Fruit fly (Drosophila melanogaster) whole organism, embryonic: ENCODE data around the gene CG13671.

ENCODE experiments used
- ATbp ChIP-seq: fragments of 200-800 bp; sonication (Bioruptor generic); optimal IDR thresholded peaks from 2 replicates; lab custom pipeline; 2017; ENCODE audit warnings: missing biosample characterization, mild to moderate bottlenecking, missing genetic modification characterization, missing genetic modification reagents
- Atf-2 ChIP-seq: fragments of 200-800 bp; sonication (Bioruptor generic); optimal IDR thresholded peaks from 2 replicates; lab custom pipeline; 2016; ENCODE audit warnings: missing biosample characterization, missing genetic modification characterization
- B-H1 ChIP-seq: fragments of 200-800 bp; sonication (Bioruptor generic); IDR thresholded peaks from 3 replicates; pipeline ENCODE4 v1.3.6; 2022; ENCODE audit warnings: missing biosample characterization, missing genetic modification characterization
- Bteb2 ChIP-seq: fragments of 200-800 bp; sonication (Bioruptor generic); optimal IDR thresholded peaks from 2 replicates; lab custom pipeline; 2016; ENCODE audit warnings: missing biosample characterization, missing genetic modification characterization
- C15 ChIP-seq: fragments of 200-800 bp; sonication (Bioruptor generic); IDR thresholded peaks from 3 replicates; pipeline ENCODE4 v1.3.6; 2022; ENCODE audit warnings: missing biosample characterization, missing genetic modification characterization
- CG10654 ChIP-seq: fragments of 200-800 bp; sonication (Bioruptor generic); optimal IDR thresholded peaks from 2 replicates; lab custom pipeline; 2016; ENCODE audit warnings: missing biosample characterization, missing genetic modification characterization
- CG12155 ChIP-seq: fragments of 200-800 bp; sonication (Bioruptor generic); optimal IDR thresholded peaks from 3 replicates; lab custom pipeline; 2016; ENCODE audit warnings: missing biosample characterization, missing genetic modification characterization
- CG12299 ChIP-seq: fragments of 200-800 bp; sonication (Bioruptor generic); optimal IDR thresholded peaks from 2 replicates; lab custom pipeline; 2018; ENCODE audit warnings: missing biosample characterization, mild to moderate bottlenecking, missing genetic modification characterization
- CG1233 ChIP-seq: fragments of 200-800 bp; sonication (Bioruptor generic); optimal IDR thresholded peaks from 4 replicates; lab custom pipeline; 2018; ENCODE audit warnings: missing biosample characterization, mild to moderate bottlenecking, missing genetic modification characterization
- CG13287 ChIP-seq: fragments of 200-800 bp; sonication (Bioruptor generic); IDR thresholded peaks from 2 replicates; pipeline ENCODE4 v1.3.6; 2022; ENCODE audit warnings: missing biosample characterization, missing genetic modification characterization; ENCODE audit not compliant: partially characterized antibody
- CG14710 ChIP-seq: fragments of 200-800 bp; sonication (Bioruptor generic); optimal IDR thresholded peaks from 3 replicates; lab custom pipeline; 2019; ENCODE audit warnings: missing biosample characterization, mild to moderate bottlenecking, missing genetic modification characterization, moderate library complexity
- CG17612 ChIP-seq: fragments of 200-800 bp; sonication (Bioruptor generic); IDR thresholded peaks from 2 replicates; pipeline ENCODE4 v1.3.6; 2022; ENCODE audit warnings: missing biosample characterization, missing genetic modification characterization
- CG18011 ChIP-seq: fragments of 200-800 bp; sonication (Bioruptor generic); optimal IDR thresholded peaks from 2 replicates; lab custom pipeline; 2017; ENCODE audit warnings: missing biosample characterization, missing genetic modification characterization, mild to moderate bottlenecking, moderate library complexity, missing genotype
- CG1832 ChIP-seq: fragments of 200-800 bp; sonication (Bioruptor generic); optimal IDR thresholded peaks from 2 replicates; lab custom pipeline; 2017; ENCODE audit warnings: missing biosample characterization, mild to moderate bottlenecking, missing genetic modification characterization, inconsistent platforms
- CG30431 ChIP-seq: fragments of 200-800 bp; sonication (Bioruptor generic); optimal IDR thresholded peaks from 2 replicates; lab custom pipeline; 2017; ENCODE audit warnings: missing biosample characterization, missing genetic modification characterization
- CG31365 ChIP-seq: fragments of 200-800 bp; sonication (Bioruptor generic); optimal IDR thresholded peaks from 2 replicates; lab custom pipeline; 2018; ENCODE audit warnings: missing biosample characterization, mild to moderate bottlenecking, missing genetic modification characterization
- CG3281 ChIP-seq: fragments of 200-800 bp; sonication (Bioruptor generic); optimal IDR thresholded peaks from 3 replicates; lab custom pipeline; 2017; ENCODE audit warnings: missing biosample characterization, mild to moderate bottlenecking, missing genetic modification characterization
- CG3726 ChIP-seq: fragments of 200-800 bp; sonication (Bioruptor generic); IDR thresholded peaks from 3 replicates; pipeline ENCODE4, ENCODE4 v1.3.6; 2022; ENCODE audit warnings: missing biosample characterization, missing genetic modification characterization
- CG4328 ChIP-seq: fragments of 200-800 bp; sonication (Bioruptor generic); optimal IDR thresholded peaks from 3 replicates; lab custom pipeline; 2017; ENCODE audit warnings: missing biosample characterization, missing genetic modification reagents, missing genetic modification characterization
- CG7839 ChIP-seq: fragments of 200-800 bp; sonication (Bioruptor generic); optimal IDR thresholded peaks from 3 replicates; lab custom pipeline; 2018; ENCODE audit warnings: missing biosample characterization, mild to moderate bottlenecking, missing genetic modification characterization, moderate library complexity
- CG7963 ChIP-seq: fragments of 200-800 bp; sonication (Bioruptor generic); IDR thresholded peaks from 3 replicates; pipeline ENCODE4 v1.3.6; 2022; ENCODE audit warnings: missing biosample characterization, missing genetic modification characterization; ENCODE audit not compliant: partially characterized antibody
- CkIIα-i1 ChIP-seq: fragments of 200-800 bp; sonication (Bioruptor generic); IDR thresholded peaks from 2 replicates; pipeline ENCODE4 v1.3.6; 2022; ENCODE audit warnings: missing biosample characterization, missing genetic modification characterization
- GATAe ChIP-seq: fragments of 200-800 bp; sonication (Bioruptor generic); conservative IDR thresholded peaks from 2 replicates; pipeline ENCODE4 v1.3.6; 2022; ENCODE audit warnings: missing biosample characterization, missing genetic modification characterization
- HHEX ChIP-seq: fragments of 200-800 bp; sonication (Bioruptor generic); optimal IDR thresholded peaks from 3 replicates; lab custom pipeline; 2017; ENCODE audit warnings: missing biosample characterization, mild to moderate bottlenecking, missing genetic modification characterization, missing genetic modification reagents
- MBD-R2 ChIP-seq: fragments of 200-800 bp; sonication (Bioruptor generic); IDR thresholded peaks from 2 replicates; pipeline ENCODE4 v1.3.6; 2022; ENCODE audit warnings: missing biosample characterization, missing genetic modification characterization
- Nf-YA ChIP-seq: fragments of 200-800 bp; sonication (Bioruptor generic); IDR thresholded peaks from 2 replicates; pipeline ENCODE4 v1.3.6; 2022; ENCODE audit warnings: missing biosample characterization, missing genetic modification characterization
- Oaz ChIP-seq: fragments of 200-800 bp; sonication (Bioruptor generic); IDR thresholded peaks from 2 replicates; pipeline ENCODE4 v1.3.6; 2022; ENCODE audit warnings: missing biosample characterization, missing genetic modification characterization
- Xbp1 ChIP-seq: fragments of 200-800 bp; sonication (Bioruptor generic); optimal IDR thresholded peaks from 3 replicates; lab custom pipeline; 2016; ENCODE audit warnings: missing biosample characterization, mild to moderate bottlenecking, missing genetic modification characterization
- ara ChIP-seq: fragments of 200-800 bp; sonication (Bioruptor generic); IDR thresholded peaks from 2 replicates; pipeline ENCODE4 v1.3.6; 2022; ENCODE audit warnings: missing biosample characterization, missing genetic modification characterization
- az2 ChIP-seq: fragments of 200-800 bp; sonication (Bioruptor generic); optimal IDR thresholded peaks from 3 replicates; lab custom pipeline; 2016; ENCODE audit warnings: missing biosample characterization, missing genetic modification characterization
- chinmo ChIP-seq: fragments of 200-800 bp; sonication (Bioruptor generic); IDR thresholded peaks from 4 replicates; pipeline ENCODE4 v1.3.6; 2022; ENCODE audit warnings: missing biosample characterization, missing genetic modification characterization; ENCODE audit not compliant: partially characterized antibody
- chm ChIP-seq: fragments of 200-800 bp; sonication (Bioruptor generic); IDR thresholded peaks from 2 replicates; pipeline ENCODE4 v1.3.6; 2022; ENCODE audit warnings: missing biosample characterization, missing genetic modification characterization
- fd96Cb ChIP-seq: fragments of 200-800 bp; sonication (Bioruptor generic); optimal IDR thresholded peaks from 2 replicates; lab custom pipeline; 2018; ENCODE audit warnings: missing biosample characterization, mild to moderate bottlenecking, missing genetic modification characterization, moderate library complexity
- gcm ChIP-seq: fragments of 200-800 bp; sonication (Bioruptor generic); optimal IDR thresholded peaks from 2 replicates; lab custom pipeline; 2019; ENCODE audit warnings: missing biosample characterization, mild to moderate bottlenecking, missing genetic modification characterization, moderate library complexity
- gcm2 ChIP-seq: fragments of 200-800 bp; sonication (Bioruptor generic); optimal IDR thresholded peaks from 2 replicates; lab custom pipeline; 2016; ENCODE audit warnings: missing biosample characterization, missing genetic modification characterization
- hbn ChIP-seq: fragments of 200-800 bp; sonication (Bioruptor generic); IDR thresholded peaks from 2 replicates; pipeline ENCODE4 v1.3.6; 2022; ENCODE audit warnings: missing biosample characterization, missing genetic modification characterization; ENCODE audit not compliant: partially characterized antibody
- lilli ChIP-seq: fragments of 200-800 bp; sonication (Bioruptor generic); optimal IDR thresholded peaks from 3 replicates; lab custom pipeline; 2016; ENCODE audit warnings: missing biosample characterization, missing genetic modification characterization
- lola ChIP-seq, 3 experiments: fragments of >200 bp in 2 of 3; fragments of 200-800 bp in 1 of 3; sonication (Bioruptor generic) in 1 of 3; optimal IDR thresholded peaks; 2 replicates each; lab custom pipeline; 2017 to 2019; ENCODE audit warnings: missing biosample characterization in 3 of 3, missing genetic modification characterization in 3 of 3, mild to moderate bottlenecking in 1 of 3, moderate library complexity in 1 of 3
- prd ChIP-seq, 3 experiments: fragments of >200 bp in 2 of 3; fragments of 200-800 bp in 1 of 3; sonication (Bioruptor generic) in 1 of 3; optimal IDR thresholded peaks in 2 of 3; IDR thresholded peaks in 1 of 3; 2 replicates in 2 of 3; 3 replicates in 1 of 3; pipeline versions ENCODE4 v1.3.6 to Lab custom; 2017 to 2022; ENCODE audit warnings: missing biosample characterization in 1 of 3, missing genetic modification characterization in 1 of 3
- slou ChIP-seq: fragments of 200-800 bp; sonication (Bioruptor generic); optimal IDR thresholded peaks from 3 replicates; lab custom pipeline; 2016; ENCODE audit warnings: missing biosample characterization, missing genetic modification characterization
- sob ChIP-seq: fragments of 200-800 bp; sonication (Bioruptor generic); IDR thresholded peaks from 2 replicates; pipeline ENCODE4 v1.3.6; 2022; ENCODE audit warnings: missing biosample characterization, missing genetic modification characterization
- sr ChIP-seq: fragments of 200-800 bp; sonication (Bioruptor generic); IDR thresholded peaks from 3 replicates; pipeline ENCODE4 v1.3.6; 2022; ENCODE audit warnings: missing biosample characterization, missing genetic modification characterization
- stc ChIP-seq: fragments of 200-800 bp; sonication (Bioruptor generic); IDR thresholded peaks from 2 replicates; pipeline ENCODE4 v1.3.6; 2022; ENCODE audit warnings: missing biosample characterization, missing genetic modification characterization
- tgo ChIP-seq: fragments of 200-800 bp; sonication (Bioruptor generic); IDR thresholded peaks from 3 replicates; pipeline ENCODE4 v1.3.6; 2022; ENCODE audit warnings: missing biosample characterization, missing genetic modification characterization
- tin ChIP-seq: fragments of 200-800 bp; sonication (Bioruptor generic); optimal IDR thresholded peaks from 3 replicates; lab custom pipeline; 2016; ENCODE audit warnings: missing biosample characterization, missing genetic modification characterization
- twi ChIP-seq: fragments of 200-800 bp; optimal IDR thresholded peaks from 2 replicates; lab custom pipeline; 2019; ENCODE audit warnings: missing biosample characterization, mild to moderate bottlenecking, missing genetic modification characterization, moderate library complexity
- yki ChIP-seq: fragments of >200 bp; optimal IDR thresholded peaks from 3 replicates; lab custom pipeline; 2018
- zen2 ChIP-seq: fragments of 200-800 bp; sonication (Bioruptor generic); IDR thresholded peaks from 3 replicates; pipeline ENCODE4 v1.3.6; 2022; ENCODE audit warnings: missing biosample characterization, missing genetic modification characterization; ENCODE audit not compliant: partially characterized antibody

The CG13671 gene

dm6 chr3L:8340264-8341095 lies 40.6 kb downstream of the CG13671 start, which contains the start of the genes Prim1 and CG7083 (continued):
- peak; percentile 65 for TF ChIP-seq tin
- peak; percentile 30; the same call in 1 of the 3 replicates for TF ChIP-seq tgo (GFP tag; lab: Robert Waterston, UW)
- peak; percentile 51 for TF ChIP-seq Bteb2 (GFP tag; lab: Kevin White, UChicago)
- no peak for TF ChIP-seq CG4328 (GFP tag; lab: Kevin White, UChicago)
- no peak for TF ChIP-seq chm (GFP tag; lab: Robert Waterston, UW)
- no peak for TF ChIP-seq twi (tag; lab: Kevin White, UChicago)
- no peak for TF ChIP-seq C15 (GFP tag; lab: Robert Waterston, UW)
- peak; percentile 53 for TF ChIP-seq CG1233 (GFP tag; lab: Kevin White, UChicago)
- peak; percentile 43 for TF ChIP-seq CG13287 (GFP tag; lab: Robert Waterston, UW)
- TF ChIP-seq prd (optimal IDR thresholded peaks at IDR 0.05; lab: Kevin White, UChicago) = no peak
- TF ChIP-seq prd (GFP tag; IDR thresholded peaks at IDR 0.05; lab: Robert Waterston, UW) = peak; percentile 59
- TF ChIP-seq lilli (GFP tag; lab: Kevin White, UChicago) = peak; percentile 73
- TF ChIP-seq slou (GFP tag; lab: Kevin White, UChicago) = peak; percentile 38
- TF ChIP-seq CG14710 = peak; percentile 78
- TF ChIP-seq gcm2 (GFP tag; lab: Kevin White, UChicago) = no peak
- TF ChIP-seq stc = peak; percentile 42; the same call in 1 of the 2 replicates
- 0 out of 2 replicates have a peak, but pooled peaks have one; percentile 42 for TF ChIP-seq sob
- TF ChIP-seq B-H1 (GFP tag; lab: Robert Waterston, UW) = no peak
- peak; percentile 33 for TF ChIP-seq CG7839 (tag; lab: Kevin White, UChicago)
- TF ChIP-seq yki (lab: Kevin White, UChicago) = no peak
- no peak for TF ChIP-seq CkIIα-i1 (GFP tag; lab: Robert Waterston, UW)
- TF ChIP-seq hbn (GFP tag; lab: Robert Waterston, UW) = no peak
- peak; percentile 11 for TF ChIP-seq ATbp (GFP tag; lab: Kevin White, UChicago)
- peak; percentile 63 for TF ChIP-seq az2 (GFP tag; lab: Kevin White, UChicago)
- TF ChIP-seq CG7963 (GFP tag; lab: Robert Waterston, UW) = no peak
- no peak for TF ChIP-seq Nf-YA (GFP tag; lab: Robert Waterston, UW)
- TF ChIP-seq Oaz = no peak
- no peak for TF ChIP-seq CG17612 (GFP tag; lab: Robert Waterston, UW)
- peak; percentile 23 for TF ChIP-seq CG30431 (GFP tag; lab: Kevin White, UChicago)
- peak; percentile 67 for TF ChIP-seq MBD-R2 (GFP tag; lab: Robert Waterston, UW)
- no peak for TF ChIP-seq CG1832
- no peak; the same call in 1 of the 2 replicates for TF ChIP-seq GATAe (GFP tag; lab: Robert Waterston, UW)
- TF ChIP-seq CG3281 (GFP tag; lab: Kevin White, UChicago) = peak; percentile 69
- TF ChIP-seq CG18011 (GFP tag; lab: Kevin White, UChicago) = peak; percentile 56
- no peak for TF ChIP-seq sr (GFP tag; lab: Robert Waterston, UW)
- no peak for TF ChIP-seq gcm
- TF ChIP-seq ara = peak; percentile 42; the same call in 1 of the 2 replicates
- peak in 1 of 3 experiments; percentile 55 for TF ChIP-seq lola (GFP tag; optimal IDR thresholded peaks at IDR 0.05; lab: Kevin White, UChicago)
- TF ChIP-seq CG12155 (GFP tag; lab: Kevin White, UChicago) = peak; percentile 48
- TF ChIP-seq CG12299 (tag; lab: Kevin White, UChicago) = peak; percentile 51
- TF ChIP-seq CG31365 (tag; lab: Kevin White, UChicago) = no peak
- TF ChIP-seq CG10654 = peak; percentile 54
- TF ChIP-seq Atf-2 = peak; percentile 52
- TF ChIP-seq Xbp1 (GFP tag; lab: Kevin White, UChicago) = peak; percentile 75
- TF ChIP-seq fd96Cb (tag; lab: Kevin White, UChicago) = no peak
- TF ChIP-seq CG3726 (GFP tag; lab: Robert Waterston, UW) = no peak
- no peak for TF ChIP-seq zen2 (GFP tag; lab: Robert Waterston, UW)
- no peak for TF ChIP-seq chinmo (GFP tag; lab: Robert Waterston, UW)
- peak; percentile 20 for TF ChIP-seq HHEX (GFP tag; lab: Kevin White, UChicago)
